Worm (Caenorhabditis elegans) whole organism, L4/young adult: Measurements from ENCODE around the gene F20C5.11.

Experiments
- W03F9.2 ChIP-seq: fragments of 150-350 bp; optimal IDR thresholded peaks from 2 replicates; lab custom pipeline; 2014; ENCODE audit warnings: missing biosample characterization, missing genetic modification characterization
- dao-5 ChIP-seq: sonication (generic microtip); optimal IDR thresholded peaks from 2 replicates; lab custom pipeline; 2016; ENCODE audit warnings: missing genotype, missing genetic modification characterization, moderate library complexity, missing compliant biosample characterization
- him-1 ChIP-seq: sonication (generic microtip); optimal IDR thresholded peaks from 2 replicates; lab custom pipeline; 2016; ENCODE audit warnings: missing genotype, missing genetic modification reagents, missing genetic modification characterization, missing compliant biosample characterization

DNA sequence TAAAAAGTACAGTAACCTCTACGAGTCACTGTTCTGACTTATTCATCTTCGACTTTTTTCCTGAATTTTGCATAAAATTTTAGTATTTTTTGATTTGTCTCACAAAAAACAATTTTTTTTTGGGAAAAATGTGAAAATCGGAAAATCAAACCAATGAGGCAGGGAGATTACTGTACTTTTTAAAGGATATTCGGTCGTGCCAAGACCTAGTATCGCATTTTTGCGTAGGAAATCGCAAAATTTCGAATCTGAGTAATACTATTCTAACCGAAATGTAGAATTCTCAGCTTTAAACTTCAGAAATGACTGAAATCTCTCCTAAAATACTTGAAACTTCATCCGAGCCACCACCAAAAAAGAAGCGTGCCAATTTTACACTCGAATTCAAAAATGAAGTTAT is 24.0 kb downstream of the F20C5.11 start, which contains the start of gene F21D5.4:
- TF ChIP-seq him-1 (no peak), W03F9.2 (no peak), dao-5 (tag; lab: Kevin White, UChicago) (no peak)
